Fruit fly (Drosophila melanogaster) whole organism, prepupa: ENCODE data around the gene CG14543.
A peak's percentile ranks its signal among the peaks of the same experiment; 100 is the strongest.

Source experiments
- Blimp-1 ChIP-seq: fragments of 200-800 bp; sonication (Bioruptor generic); optimal IDR thresholded peaks from 3 replicates; lab custom pipeline; 2017; ENCODE audit warnings: missing biosample characterization, missing genetic modification characterization, mild to moderate bottlenecking, moderate library complexity, missing genetic modification reagents
- CG10631 ChIP-seq: fragments of 200-800 bp; sonication (Bioruptor generic); optimal IDR thresholded peaks from 2 replicates; lab custom pipeline; 2016; ENCODE audit warnings: missing biosample characterization, missing genetic modification characterization
- CG11294 ChIP-seq: fragments of 200-800 bp; sonication (Bioruptor generic); IDR thresholded peaks from 2 replicates; pipeline ENCODE4 v1.3.6; 2022; ENCODE audit warnings: missing biosample characterization, missing genetic modification characterization
- CG11762 ChIP-seq: fragments of 200-800 bp; sonication (Bioruptor generic); optimal IDR thresholded peaks from 3 replicates; lab custom pipeline; 2016; ENCODE audit warnings: missing biosample characterization, missing genetic modification characterization; ENCODE audit not compliant: insufficient read depth
- CG1621 ChIP-seq: fragments of 200-800 bp; sonication (Bioruptor generic); optimal IDR thresholded peaks from 3 replicates; lab custom pipeline; 2018; ENCODE audit warnings: missing biosample characterization, mild to moderate bottlenecking, missing genetic modification characterization
- CG16779 ChIP-seq: fragments of 200-800 bp; sonication (Bioruptor generic); optimal IDR thresholded peaks from 3 replicates; lab custom pipeline; 2017; ENCODE audit warnings: missing biosample characterization, mild to moderate bottlenecking, missing genetic modification characterization
- CG3032 ChIP-seq: fragments of 200-800 bp; optimal IDR thresholded peaks from 2 replicates; lab custom pipeline; 2019; ENCODE audit warnings: missing biosample characterization, mild to moderate bottlenecking, missing genetic modification characterization, moderate library complexity
- CG31627 ChIP-seq: fragments of 200-800 bp; sonication (Bioruptor generic); optimal IDR thresholded peaks from 3 replicates; lab custom pipeline; 2016; ENCODE audit warnings: missing biosample characterization, missing genetic modification characterization
- CG32006 ChIP-seq: fragments of 200-800 bp; sonication (Bioruptor generic); optimal IDR thresholded peaks from 3 replicates; lab custom pipeline; 2017; ENCODE audit warnings: missing biosample characterization, mild to moderate bottlenecking, missing genetic modification characterization
- CG34406 ChIP-seq: fragments of 200-800 bp; sonication (Bioruptor generic); optimal IDR thresholded peaks from 3 replicates; lab custom pipeline; 2016; ENCODE audit warnings: missing biosample characterization, missing genetic modification characterization
- CG3919 ChIP-seq: fragments of 200-800 bp; sonication (Bioruptor generic); optimal IDR thresholded peaks from 3 replicates; lab custom pipeline; 2016; ENCODE audit warnings: missing biosample characterization, missing genetic modification characterization
- CG4318 ChIP-seq: fragments of 200-800 bp; sonication (Bioruptor generic); optimal IDR thresholded peaks from 3 replicates; lab custom pipeline; 2017; ENCODE audit warnings: missing biosample characterization, mild to moderate bottlenecking, missing genetic modification characterization
- CG6163 ChIP-seq: fragments of 200-800 bp; sonication (Bioruptor generic); IDR thresholded peaks from 3 replicates; pipeline ENCODE4 v1.3.6; 2022; ENCODE audit warnings: missing biosample characterization, missing genetic modification characterization
- CG6792 ChIP-seq: fragments of 200-800 bp; sonication (Bioruptor generic); optimal IDR thresholded peaks from 3 replicates; lab custom pipeline; 2016; ENCODE audit warnings: missing biosample characterization, missing genetic modification characterization
- CG6808 ChIP-seq: fragments of 200-800 bp; sonication (Bioruptor generic); optimal IDR thresholded peaks from 3 replicates; lab custom pipeline; 2017; ENCODE audit warnings: missing biosample characterization, missing genetic modification characterization, mild to moderate bottlenecking, moderate library complexity, missing genetic modification reagents
- CG6854 ChIP-seq: fragments of 200-800 bp; sonication (Bioruptor generic); optimal IDR thresholded peaks from 2 replicates; lab custom pipeline; 2017; ENCODE audit warnings: missing biosample characterization, mild to moderate bottlenecking, missing genetic modification characterization
- CG7368 ChIP-seq: fragments of 200-800 bp; sonication (Bioruptor generic); optimal IDR thresholded peaks from 3 replicates; lab custom pipeline; 2016; ENCODE audit warnings: missing biosample characterization, missing genetic modification characterization
- CG8319 ChIP-seq: fragments of 200-800 bp; sonication (Bioruptor generic); optimal IDR thresholded peaks from 3 replicates; lab custom pipeline; 2016; ENCODE audit warnings: missing biosample characterization, missing genetic modification characterization
- CG8632 ChIP-seq: fragments of 200-800 bp; sonication (Bioruptor generic); optimal IDR thresholded peaks from 3 replicates; lab custom pipeline; 2016; ENCODE audit warnings: missing biosample characterization, missing genetic modification characterization
- CG9139 ChIP-seq: fragments of 200-800 bp; sonication (Bioruptor generic); optimal IDR thresholded peaks from 3 replicates; lab custom pipeline; 2017; ENCODE audit warnings: missing biosample characterization, mild to moderate bottlenecking, missing genetic modification characterization
- Eip78C ChIP-seq: fragments of 200-800 bp; sonication (Bioruptor generic); peaks from one replicate; lab custom pipeline; 2016; ENCODE audit warnings: missing biosample characterization, missing genetic modification characterization
- Eip93F ChIP-seq: fragments of 200-800 bp; sonication (Bioruptor generic); optimal IDR thresholded peaks from 2 replicates; lab custom pipeline; 2016; ENCODE audit warnings: missing biosample characterization, mild to moderate bottlenecking, missing genetic modification characterization
- Ets21C ChIP-seq: fragments of 200-800 bp; sonication (Bioruptor generic); optimal IDR thresholded peaks from 3 replicates; lab custom pipeline; 2016; ENCODE audit warnings: missing biosample characterization, missing genetic modification characterization
- Ets96B ChIP-seq: fragments of 200-800 bp; optimal IDR thresholded peaks from 2 replicates; lab custom pipeline; 2019; ENCODE audit warnings: missing biosample characterization, mild to moderate bottlenecking, missing genetic modification characterization, moderate library complexity
- Gug ChIP-seq: fragments of 200-800 bp; sonication (Bioruptor generic); IDR thresholded peaks from 2 replicates; pipeline ENCODE4 v1.3.6; 2022; ENCODE audit warnings: missing biosample characterization, missing genetic modification characterization
- Hr38 ChIP-seq: sonication (Bioruptor generic); optimal IDR thresholded peaks from 2 replicates; lab custom pipeline; 2016; ENCODE audit warnings: missing biosample characterization, missing genetic modification characterization
- Hr39 ChIP-seq: fragments of 200-800 bp; sonication (Bioruptor generic); optimal IDR thresholded peaks from 2 replicates; lab custom pipeline; 2016; ENCODE audit warnings: missing biosample characterization, missing genetic modification characterization
- Hr4 ChIP-seq: fragments of 200-800 bp; sonication (Bioruptor generic); optimal IDR thresholded peaks from 3 replicates; lab custom pipeline; 2016; ENCODE audit warnings: missing biosample characterization, missing genetic modification characterization
- Lpt ChIP-seq: fragments of 200-800 bp; sonication (Bioruptor generic); optimal IDR thresholded peaks from 3 replicates; lab custom pipeline; 2016; ENCODE audit warnings: missing biosample characterization, missing genetic modification characterization
- Met ChIP-seq: fragments of 200-800 bp; sonication (Bioruptor generic); optimal IDR thresholded peaks from 3 replicates; lab custom pipeline; 2016; ENCODE audit warnings: missing biosample characterization, missing genetic modification characterization
- OdsH ChIP-seq: fragments of 200-800 bp; sonication (Bioruptor generic); optimal IDR thresholded peaks from 3 replicates; lab custom pipeline; 2016; ENCODE audit warnings: missing biosample characterization, missing genetic modification characterization
- Smox ChIP-seq: fragments of 200-800 bp; sonication (Bioruptor generic); optimal IDR thresholded peaks from 3 replicates; lab custom pipeline; 2016; ENCODE audit warnings: missing biosample characterization, missing genetic modification characterization
- Sox102F ChIP-seq: fragments of 200-800 bp; sonication (Bioruptor generic); optimal IDR thresholded peaks from 2 replicates; lab custom pipeline; 2016; ENCODE audit warnings: missing biosample characterization, mild to moderate bottlenecking, missing genetic modification characterization
- Sox14 ChIP-seq: fragments of 200-800 bp; sonication (Bioruptor generic); optimal IDR thresholded peaks from 3 replicates; lab custom pipeline; 2016; ENCODE audit warnings: missing biosample characterization, missing genetic modification characterization
- Sox15 ChIP-seq: fragments of 200-800 bp; sonication (Bioruptor generic); optimal IDR thresholded peaks from 3 replicates; lab custom pipeline; 2016; ENCODE audit warnings: missing biosample characterization, missing genetic modification characterization
- acj6 ChIP-seq: fragments of 200-800 bp; sonication (Bioruptor generic); optimal IDR thresholded peaks from 3 replicates; lab custom pipeline; 2016; ENCODE audit warnings: missing biosample characterization, missing genetic modification characterization
- dac ChIP-seq: fragments of 200-800 bp; sonication (Bioruptor generic); optimal IDR thresholded peaks from 2 replicates; lab custom pipeline; 2017; ENCODE audit warnings: missing biosample characterization, mild to moderate bottlenecking, missing genetic modification characterization
- dsx ChIP-seq: fragments of 200-800 bp; optimal IDR thresholded peaks from 3 replicates; lab custom pipeline; 2019; ENCODE audit warnings: missing biosample characterization, mild to moderate bottlenecking, missing genetic modification characterization, moderate library complexity; ENCODE audit not compliant: poor library complexity, severe bottlenecking
- esn ChIP-seq: fragments of 200-800 bp; sonication (Bioruptor generic); optimal IDR thresholded peaks from 2 replicates; lab custom pipeline; 2016; ENCODE audit warnings: missing biosample characterization, mild to moderate bottlenecking, missing genetic modification characterization, moderate library complexity
- fd59A ChIP-seq: fragments of 200-800 bp; sonication (Bioruptor generic); optimal IDR thresholded peaks from 2 replicates; lab custom pipeline; 2017; ENCODE audit warnings: missing biosample characterization, mild to moderate bottlenecking, missing genetic modification characterization, missing genetic modification reagents
- fd85E ChIP-seq: fragments of 200-800 bp; sonication (Bioruptor generic); optimal IDR thresholded peaks from 3 replicates; lab custom pipeline; 2016; ENCODE audit warnings: missing biosample characterization, missing genetic modification characterization
- fkh ChIP-seq: fragments of 200-800 bp; sonication (Bioruptor generic); optimal IDR thresholded peaks from 3 replicates; lab custom pipeline; 2017; ENCODE audit warnings: missing biosample characterization, mild to moderate bottlenecking, missing genetic modification characterization, moderate library complexity
- lz ChIP-seq: fragments of 200-800 bp; sonication (Bioruptor generic); optimal IDR thresholded peaks from 3 replicates; lab custom pipeline; 2016; ENCODE audit warnings: missing biosample characterization, missing genetic modification characterization
- pdm3 ChIP-seq: fragments of 200-800 bp; sonication (Bioruptor generic); optimal IDR thresholded peaks from 3 replicates; lab custom pipeline; 2016; ENCODE audit warnings: missing biosample characterization, missing genetic modification characterization
- salr ChIP-seq, 2 experiments: fragments of 200-800 bp; sonication (Bioruptor generic); optimal IDR thresholded peaks; 3 replicates each; lab custom pipeline; 2016 to 2018; ENCODE audit warnings: missing biosample characterization in 2 of 2, missing genetic modification characterization in 2 of 2, mild to moderate bottlenecking in 1 of 2
- spab ChIP-seq: fragments of 200-800 bp; sonication (Bioruptor generic); optimal IDR thresholded peaks from 2 replicates; lab custom pipeline; 2017; ENCODE audit warnings: missing biosample characterization, mild to moderate bottlenecking, missing genetic modification characterization, missing genetic modification reagents
- ss ChIP-seq, 2 experiments: fragments of 200-800 bp; sonication (Bioruptor generic); optimal IDR thresholded peaks; 2 replicates in 1 of 2; 3 replicates in 1 of 2; lab custom pipeline; 2017 to 2018; ENCODE audit warnings: mild to moderate bottlenecking in 2 of 2, missing biosample characterization in 2 of 2, missing genetic modification characterization in 2 of 2, moderate library complexity in 1 of 2
- svp ChIP-seq: fragments of 200-800 bp; sonication (Bioruptor generic); peaks from one replicate; lab custom pipeline; 2016; ENCODE audit warnings: missing biosample characterization, missing genetic modification characterization
- vri ChIP-seq: fragments of 200-800 bp; sonication (Bioruptor generic); optimal IDR thresholded peaks from 3 replicates; lab custom pipeline; 2016; ENCODE audit warnings: missing biosample characterization, mild to moderate bottlenecking, missing genetic modification characterization

CG14543 gene

DNA sequence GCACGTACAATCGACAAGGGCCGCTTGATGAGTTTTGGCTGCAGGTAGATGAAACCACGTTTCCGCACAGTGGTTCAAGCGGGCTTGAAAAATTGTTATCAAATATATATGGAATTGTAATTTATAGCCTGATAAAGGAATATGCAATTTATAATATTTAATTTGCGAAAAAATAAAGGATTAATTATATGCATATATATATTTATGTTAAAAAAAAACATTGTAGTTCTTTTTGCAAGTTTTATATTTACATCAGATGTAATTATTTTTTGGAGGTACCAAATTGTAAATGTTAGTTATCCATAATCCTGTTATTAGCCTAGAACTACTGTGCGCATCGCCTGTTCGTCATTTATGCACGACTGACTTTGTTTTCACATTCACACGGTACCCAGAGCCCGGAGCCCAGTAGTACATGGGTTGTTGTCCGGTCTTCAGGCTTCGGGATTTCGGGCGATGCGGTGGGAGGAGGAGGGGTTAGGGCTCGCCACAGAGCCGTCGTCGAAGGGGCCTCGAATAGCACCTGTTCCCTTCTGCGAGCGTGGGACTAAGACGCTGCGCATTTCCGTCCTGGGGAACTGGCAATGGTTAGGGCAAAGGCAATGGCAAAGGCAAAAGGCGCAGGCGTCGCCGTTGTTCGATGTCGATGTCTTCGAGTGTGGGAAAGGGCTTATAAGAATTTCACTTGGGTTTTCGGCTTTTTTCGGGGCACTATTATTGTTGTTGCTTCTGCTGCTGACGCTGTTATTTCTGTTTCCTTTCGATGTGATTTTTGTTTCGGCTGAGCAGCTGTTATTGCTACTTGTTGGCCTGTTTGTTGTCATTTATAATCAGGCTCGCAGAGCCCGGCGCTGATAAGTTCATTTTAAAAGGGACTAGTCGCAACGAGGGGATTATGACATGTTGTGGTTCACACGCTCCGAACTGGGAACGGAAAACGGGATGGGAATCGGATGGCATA is 38.4 kb upstream of the CG14543 start:
- peak; percentile 64 for TF ChIP-seq dac
- TF ChIP-seq Ets21C (GFP tag; lab: Kevin White, UChicago), result peak; percentile 18
- TF ChIP-seq CG8319 (GFP tag; lab: Kevin White, UChicago), result peak; percentile 85
- peak; percentile 95 for TF ChIP-seq CG3032
- TF ChIP-seq CG4318, result peak; percentile 81
- TF ChIP-seq svp (GFP tag; lab: Kevin White, UChicago), result peak; percentile 92
- peak; percentile 92 for TF ChIP-seq fd59A (GFP tag; lab: Kevin White, UChicago)
- peak; percentile 84 for TF ChIP-seq CG7368
- TF ChIP-seq CG6792 (GFP tag; lab: Kevin White, UChicago), result peak; percentile 93
- TF ChIP-seq CG11294 (GFP tag; lab: Robert Waterston, UW), result no peak; the same call in 1 of the 2 replicates
- TF ChIP-seq CG6163 (GFP tag; lab: Robert Waterston, UW), result peak; percentile 74; the same call in 2 of the 3 replicates
- peak; percentile 81 for TF ChIP-seq CG11762
- peak; percentile 90 for TF ChIP-seq CG6854 (GFP tag; lab: Kevin White, UChicago)
- TF ChIP-seq vri, result peak; percentile 64
- TF ChIP-seq Sox15 (GFP tag; lab: Kevin White, UChicago), result peak; percentile 83
- TF ChIP-seq lz (GFP tag; lab: Kevin White, UChicago), result peak; percentile 72
- peak; percentile 97 for TF ChIP-seq ss (GFP tag; optimal IDR thresholded peaks at IDR 0.05; lab: Kevin White, UChicago)
- TF ChIP-seq CG9139, result peak; percentile 91
- peak; percentile 88 for TF ChIP-seq CG32006 (GFP tag; lab: Kevin White, UChicago)
- peak; percentile 25 for TF ChIP-seq Hr39 (GFP tag; lab: Kevin White, UChicago)
- peak; percentile 53 to 89 for TF ChIP-seq salr (GFP tag; optimal IDR thresholded peaks at IDR 0.05; lab: Kevin White, UChicago)
- peak; percentile 92 for TF ChIP-seq esn
- peak; percentile 94 for TF ChIP-seq CG34406 (GFP tag; lab: Kevin White, UChicago)
- peak; percentile 94 for TF ChIP-seq CG8632 (GFP tag; lab: Kevin White, UChicago)
- TF ChIP-seq Hr38 (GFP tag; lab: Kevin White, UChicago), result no peak
- TF ChIP-seq pdm3 (GFP tag; lab: Kevin White, UChicago), result peak; percentile 69
- peak; percentile 95 for TF ChIP-seq dsx
- peak; percentile 94 for TF ChIP-seq CG10631 (GFP tag; lab: Kevin White, UChicago)
- peak; percentile 63 for TF ChIP-seq fkh (GFP tag; lab: Kevin White, UChicago)
- peak; percentile 73 for TF ChIP-seq fd85E (GFP tag; lab: Kevin White, UChicago)
- TF ChIP-seq Met (GFP tag; lab: Kevin White, UChicago), result peak; percentile 84
- peak; percentile 82 for TF ChIP-seq Sox102F (GFP tag; lab: Kevin White, UChicago)
- TF ChIP-seq Hr4 (GFP tag; lab: Kevin White, UChicago), result peak; percentile 61
- TF ChIP-seq Gug (GFP tag; lab: Robert Waterston, UW), result peak; percentile 54
- TF ChIP-seq CG1621 (tag; lab: Kevin White, UChicago), result peak; percentile 77
- TF ChIP-seq CG16779 (tag; lab: Kevin White, UChicago), result peak; percentile 84
- TF ChIP-seq Eip78C (GFP tag; lab: Kevin White, UChicago), result peak; percentile 97
- TF ChIP-seq Sox14 (GFP tag; lab: Kevin White, UChicago), result peak; percentile 70
- TF ChIP-seq CG3919, result peak; percentile 91
- TF ChIP-seq Ets96B, result peak; percentile 94
- TF ChIP-seq CG31627 (GFP tag; lab: Kevin White, UChicago), result peak; percentile 58
- TF ChIP-seq Smox (GFP tag; lab: Kevin White, UChicago), result peak; percentile 79
- TF ChIP-seq spab (GFP tag; lab: Kevin White, UChicago), result peak; percentile 95
- peak; percentile 92 for TF ChIP-seq acj6 (GFP tag; lab: Kevin White, UChicago)
- TF ChIP-seq CG6808 (GFP tag; lab: Kevin White, UChicago), result peak; percentile 96
- TF ChIP-seq OdsH (GFP tag; lab: Kevin White, UChicago), result peak; percentile 89
- TF ChIP-seq Lpt (GFP tag; lab: Kevin White, UChicago), result peak; percentile 88
- peak; percentile 86 for TF ChIP-seq Blimp-1 (GFP tag; lab: Kevin White, UChicago)
- TF ChIP-seq Eip93F, result peak; percentile 56
